Worm (Caenorhabditis elegans) whole organism, young adult: ENCODE measurements around the gene R07B1.11.

Experiments
- K11D2.4 ChIP-seq: fragments of 200-800 bp; sonication (Bioruptor generic); IDR thresholded peaks from 2 replicates; pipeline ENCODE4 v1.3.6; 2022; ENCODE audit warnings: missing genetic modification reagents, missing genetic modification characterization, missing compliant biosample characterization
- lin-40 ChIP-seq: sonication (generic microtip); optimal IDR thresholded peaks from 2 replicates; lab custom pipeline; 2016; ENCODE audit warnings: missing genetic modification characterization, mild to moderate bottlenecking, missing compliant biosample characterization, missing genotype, missing genetic modification reagents

DNA sequence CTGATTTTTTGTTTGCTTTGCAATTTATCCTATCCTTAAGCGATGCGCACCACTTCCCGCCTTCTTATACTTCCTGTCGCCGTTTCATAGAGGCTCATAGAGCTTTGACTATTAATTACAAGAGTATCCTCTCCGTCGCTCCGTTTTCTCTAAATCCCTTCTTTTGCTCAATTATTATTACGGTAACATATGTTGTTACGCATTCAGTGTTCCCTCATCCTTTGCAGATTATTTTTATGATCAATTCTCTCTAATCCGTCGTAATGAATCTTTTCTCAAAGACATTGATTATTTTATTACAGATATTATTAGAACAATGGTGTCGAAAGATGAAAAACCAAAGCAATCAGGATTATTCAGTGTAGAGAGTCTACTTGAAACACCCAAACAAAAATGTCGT lies 9.7 kb upstream of the R07B1.11 start, which contains the start of gene vab-15:
- TF ChIP-seq K11D2.4 (GFP tag; lab: Robert Waterston, UW) (no peak), lin-40 (tag; lab: Kevin White, UChicago) (no peak)
